Worm (Caenorhabditis elegans) whole organism, L4 larva: ENCODE results near the gene hsp-12.2.
A peak's percentile ranks its signal among the peaks of the same experiment; 100 is the strongest.

ENCODE experiments used
- F10B5.3 ChIP-seq: sonication (generic microtip); optimal IDR thresholded peaks from 2 replicates; lab custom pipeline; 2016; ENCODE audit warnings: mild to moderate bottlenecking, missing genetic modification characterization, missing compliant biosample characterization
- F26F4.8 ChIP-seq: fragments of 200-800 bp; sonication (Bioruptor generic); conservative IDR thresholded peaks from 2 replicates; pipeline ENCODE4 v1.3.6; 2022; ENCODE audit warnings: missing genetic modification characterization, missing compliant biosample characterization
- F44E2.7 ChIP-seq: fragments of 200-800 bp; sonication (Bioruptor generic); IDR thresholded peaks from 2 replicates; pipeline ENCODE4 v2.1.2; 2022; ENCODE audit warnings: missing genetic modification characterization, missing compliant biosample characterization
- F49E8.2 ChIP-seq: sonication (generic microtip); optimal IDR thresholded peaks from 2 replicates; lab custom pipeline; 2016; ENCODE audit warnings: missing compliant biosample characterization, mild to moderate bottlenecking, missing genetic modification characterization, borderline replicate concordance
- T26A8.4 ChIP-seq: fragments of 200-800 bp; sonication (Bioruptor generic); IDR thresholded peaks from 2 replicates; pipeline ENCODE4 v1.3.6; 2022; ENCODE audit warnings: missing genetic modification characterization, missing compliant biosample characterization
- ZK337.2 ChIP-seq: fragments of 200-800 bp; sonication (Bioruptor generic); IDR thresholded peaks from 2 replicates; pipeline ENCODE4 v1.3.6; 2022; ENCODE audit warnings: missing genetic modification reagents, missing genetic modification characterization, missing compliant biosample characterization
- aha-1 ChIP-seq: fragments of 150-350 bp; peaks from one replicate; lab custom pipeline; 2014; ENCODE audit warnings: missing biosample characterization, missing genetic modification characterization
- ama-1 ChIP-seq: fragments of 150-350 bp; optimal IDR thresholded peaks from 2 replicates; lab custom pipeline; 2014; ENCODE audit warnings: inconsistent platforms, mixed read lengths
- attf-4 ChIP-seq: sonication (generic microtip); optimal IDR thresholded peaks from 3 replicates; lab custom pipeline; 2017; ENCODE audit warnings: missing biosample characterization, missing genetic modification characterization
- ceh-28 ChIP-seq: fragments of 150-350 bp; optimal IDR thresholded peaks from 2 replicates; lab custom pipeline; 2014; ENCODE audit warnings: missing biosample characterization, missing genetic modification reagents, missing genetic modification characterization
- ceh-32 ChIP-seq: sonication (generic microtip); optimal IDR thresholded peaks from 2 replicates; lab custom pipeline; 2016; ENCODE audit warnings: mild to moderate bottlenecking, missing genetic modification characterization, missing compliant biosample characterization; ENCODE audit not compliant: poor library complexity
- ceh-62 ChIP-seq: sonication (generic microtip); optimal IDR thresholded peaks from 2 replicates; lab custom pipeline; 2017; ENCODE audit warnings: missing biosample characterization, missing genetic modification characterization
- ceh-82 ChIP-seq: sonication (generic microtip); optimal IDR thresholded peaks from 2 replicates; lab custom pipeline; 2017; ENCODE audit warnings: missing biosample characterization, missing genetic modification characterization
- cey-2 ChIP-seq: sonication (generic microtip); optimal IDR thresholded peaks from 3 replicates; lab custom pipeline; 2017; ENCODE audit warnings: missing genetic modification characterization, mild to moderate bottlenecking, missing compliant biosample characterization, antibody characterized with exemption, borderline replicate concordance; ENCODE audit not compliant: insufficient read depth
- ctbp-1 ChIP-seq: fragments of 200-800 bp; sonication (Bioruptor generic); IDR thresholded peaks from 2 replicates; pipeline ENCODE4 v1.3.6; 2022; ENCODE audit warnings: missing genetic modification reagents, missing genetic modification characterization, missing compliant biosample characterization
- daf-12 ChIP-seq: fragments of 150-350 bp; optimal IDR thresholded peaks from 2 replicates; lab custom pipeline; 2014; ENCODE audit warnings: missing biosample characterization, missing genetic modification reagents, missing genetic modification characterization
- daf-19 ChIP-seq: fragments of 200-800 bp; sonication (Bioruptor generic); conservative IDR thresholded peaks from 2 replicates; pipeline ENCODE4 v1.3.6; 2022; ENCODE audit warnings: missing genetic modification characterization, missing compliant biosample characterization
- dmd-9 ChIP-seq: fragments of 200-800 bp; sonication (Bioruptor generic); IDR thresholded peaks from 2 replicates; pipeline ENCODE4 v1.3.6; 2022; ENCODE audit warnings: missing genetic modification reagents, missing genetic modification characterization, missing compliant biosample characterization
- egl-43 ChIP-seq: fragments of 200-800 bp; sonication (Bioruptor generic); IDR thresholded peaks from 2 replicates; pipeline ENCODE4 v1.3.6; 2022; ENCODE audit warnings: missing genetic modification reagents, missing genetic modification characterization, missing compliant biosample characterization
- hif-1 ChIP-seq, 2 experiments: sonication (generic microtip); optimal IDR thresholded peaks; 2 replicates each; lab custom pipeline; 2016 to 2017; ENCODE audit warnings: missing compliant biosample characterization in 2 of 2, missing genetic modification characterization in 2 of 2, missing genetic modification reagents in 2 of 2, missing genotype in 2 of 2, mild to moderate bottlenecking in 1 of 2
- hlh-30 ChIP-seq: sonication (generic microtip); optimal IDR thresholded peaks from 2 replicates; lab custom pipeline; 2017; ENCODE audit warnings: antibody characterized with exemption, mild to moderate bottlenecking, missing genetic modification characterization, missing compliant biosample characterization; ENCODE audit not compliant: insufficient read depth
- jun-1 ChIP-seq: fragments of 150-350 bp; optimal IDR thresholded peaks from 2 replicates; lab custom pipeline; 2014; ENCODE audit warnings: missing biosample characterization, missing genetic modification reagents, missing genetic modification characterization
- lim-7 ChIP-seq: fragments of 200-800 bp; sonication (Bioruptor generic); IDR thresholded peaks from 2 replicates; pipeline ENCODE4 v1.3.6; 2022; ENCODE audit warnings: missing genetic modification characterization, missing compliant biosample characterization
- lin-15B ChIP-seq: fragments of 150-350 bp; sonication (generic microtip); optimal IDR thresholded peaks from 3 replicates; lab custom pipeline; 2014; ENCODE audit warnings: missing biosample characterization, missing genetic modification characterization
- lin-38 ChIP-seq: fragments of 200-800 bp; sonication (Bioruptor generic); IDR thresholded peaks from 2 replicates; pipeline ENCODE4 v1.3.6; 2022; ENCODE audit warnings: missing genetic modification reagents, missing genetic modification characterization, missing compliant biosample characterization
- lin-39 ChIP-seq: fragments of 150-350 bp; optimal IDR thresholded peaks from 2 replicates; lab custom pipeline; 2014; ENCODE audit warnings: missing biosample characterization, missing genetic modification reagents, missing genetic modification characterization
- lir-3 ChIP-seq: sonication (generic microtip); optimal IDR thresholded peaks from 2 replicates; lab custom pipeline; 2016; ENCODE audit warnings: mild to moderate bottlenecking, missing genetic modification characterization, missing compliant biosample characterization
- madf-5 ChIP-seq, 2 experiments: fragments of 200-800 bp; sonication (Bioruptor generic); IDR thresholded peaks; 2 replicates each; pipeline ENCODE4 v1.3.6; 2022; ENCODE audit warnings: missing compliant biosample characterization in 2 of 2, missing genetic modification characterization in 2 of 2
- madf-9 ChIP-seq: fragments of 200-800 bp; sonication (Bioruptor generic); conservative IDR thresholded peaks from 2 replicates; pipeline ENCODE4 v1.3.6; 2022; ENCODE audit warnings: missing genetic modification reagents, missing genetic modification characterization, missing compliant biosample characterization
- mdl-1 ChIP-seq, 2 experiments: fragments of 150-350 bp in 1 of 2; sonication (generic microtip) in 1 of 2; optimal IDR thresholded peaks; 2 replicates each; lab custom pipeline; 2014 to 2017; ENCODE audit warnings: missing biosample characterization in 2 of 2, missing genetic modification characterization in 2 of 2
- mes-2 ChIP-seq: sonication (generic microtip); optimal IDR thresholded peaks from 2 replicates; lab custom pipeline; 2016; ENCODE audit warnings: missing genotype, mild to moderate bottlenecking, missing genetic modification characterization, missing compliant biosample characterization; ENCODE audit not compliant: poor library complexity, severe bottlenecking
- mxl-2 ChIP-seq: fragments of 200-800 bp; sonication (Bioruptor generic); conservative IDR thresholded peaks from 2 replicates; pipeline ENCODE4 v1.3.6; 2022; ENCODE audit warnings: missing genetic modification reagents, missing genetic modification characterization, missing compliant biosample characterization
- nhr-237 ChIP-seq: sonication (generic microtip); optimal IDR thresholded peaks from 2 replicates; lab custom pipeline; 2017; ENCODE audit warnings: missing biosample characterization, missing genetic modification characterization
- nhr-25 ChIP-seq: sonication (generic microtip); optimal IDR thresholded peaks from 2 replicates; lab custom pipeline; 2017; ENCODE audit warnings: missing genetic modification characterization, mild to moderate bottlenecking, missing compliant biosample characterization, antibody characterized with exemption, moderate library complexity, borderline replicate concordance; ENCODE audit not compliant: insufficient read depth
- nhr-41 ChIP-seq: fragments of 200-800 bp; sonication (Bioruptor generic); IDR thresholded peaks from 2 replicates; pipeline ENCODE4 v1.3.6; 2022; ENCODE audit warnings: missing genetic modification reagents, missing genetic modification characterization, missing compliant biosample characterization
- nhr-42 ChIP-seq: fragments of 200-800 bp; sonication (Bioruptor generic); IDR thresholded peaks from 2 replicates; pipeline ENCODE4 v1.3.6; 2022; ENCODE audit warnings: missing genetic modification characterization, missing compliant biosample characterization
- nhr-76 ChIP-seq: fragments of 150-350 bp; optimal IDR thresholded peaks from 2 replicates; lab custom pipeline; 2014; ENCODE audit warnings: missing biosample characterization, missing genetic modification characterization
- nhr-77 ChIP-seq: fragments of 150-350 bp; optimal IDR thresholded peaks from 2 replicates; lab custom pipeline; 2014; ENCODE audit warnings: missing biosample characterization, missing genetic modification characterization
- rbr-2 ChIP-seq: sonication (generic microtip); optimal IDR thresholded peaks from 2 replicates; lab custom pipeline; 2016; ENCODE audit warnings: missing genotype, missing genetic modification characterization, missing compliant biosample characterization
- spr-1 ChIP-seq: sonication (generic microtip); optimal IDR thresholded peaks from 2 replicates; lab custom pipeline; 2016; ENCODE audit warnings: mild to moderate bottlenecking, missing genetic modification characterization, missing compliant biosample characterization
- unc-130 ChIP-seq: sonication (generic microtip); optimal IDR thresholded peaks from 2 replicates; lab custom pipeline; 2016; ENCODE audit warnings: missing genetic modification reagents, missing genetic modification characterization, missing compliant biosample characterization
- unc-39 ChIP-seq: sonication (generic microtip); optimal IDR thresholded peaks from 2 replicates; lab custom pipeline; 2017; ENCODE audit warnings: missing biosample characterization, missing genetic modification characterization
- unc-62 ChIP-seq, 3 experiments: fragments of 150-350 bp in 1 of 3; sonication (generic microtip); optimal IDR thresholded peaks in 2 of 3; peaks in 1 of 3; 1 replicate in 1 of 3; 2 replicates in 2 of 3; lab custom pipeline; 2014 to 2017; ENCODE audit warnings: missing biosample characterization in 3 of 3, missing genetic modification characterization in 3 of 3, missing genetic modification reagents in 3 of 3, missing genotype in 1 of 3
- zag-1 ChIP-seq: fragments of 150-350 bp; optimal IDR thresholded peaks from 2 replicates; lab custom pipeline; 2014; ENCODE audit warnings: missing biosample characterization, missing genetic modification characterization
- zfp-2 ChIP-seq: sonication (generic microtip); optimal IDR thresholded peaks from 2 replicates; lab custom pipeline; 2016; ENCODE audit warnings: mild to moderate bottlenecking, missing genetic modification characterization, missing compliant biosample characterization
- zip-11 ChIP-seq: fragments of 200-800 bp; sonication (Bioruptor generic); IDR thresholded peaks from 2 replicates; pipeline ENCODE4 v1.3.6; 2022; ENCODE audit warnings: missing genetic modification characterization, missing compliant biosample characterization
- zip-2 ChIP-seq: fragments of 150-350 bp; optimal IDR thresholded peaks from 2 replicates; lab custom pipeline; 2014; ENCODE audit warnings: missing biosample characterization, missing genetic modification characterization
- ztf-11 ChIP-seq: fragments of 150-350 bp; optimal IDR thresholded peaks from 2 replicates; lab custom pipeline; 2014; ENCODE audit warnings: missing biosample characterization, missing genetic modification characterization
- ztf-7 ChIP-seq: fragments of 150-350 bp; optimal IDR thresholded peaks from 2 replicates; lab custom pipeline; 2014; ENCODE audit warnings: missing biosample characterization, missing genetic modification characterization

hsp-12.2 gene

ce11 chrIII:8105771-8106170, 32.1 kb upstream of the hsp-12.2 start:
- TF ChIP-seq ZK337.2 (no peak), madf-5 (GFP tag; IDR thresholded peaks at IDR 0.05; lab: Robert Waterston, UW) (no peak), unc-62 (GFP tag; optimal IDR thresholded peaks at IDR 0.05 in 1 of 2; lab: Kevin White, UChicago) (peak in 1 of 2 experiments; percentile 88), unc-62 (tag; optimal IDR thresholded peaks at IDR 0.05; lab: Kevin White, UChicago) (no peak), hif-1 (tag; optimal IDR thresholded peaks at IDR 0.05; lab: Kevin White, UChicago) (no peak)

ce11 chrIII:8106476-8106875, 31.4 kb upstream of the hsp-12.2 start:
- TF ChIP-seq jun-1 (tag; lab: Kevin White, UChicago) (no peak), ceh-28 (no peak), ztf-11 (tag; lab: Kevin White, UChicago) (no peak), daf-19 (GFP tag; lab: Robert Waterston, UW) (no peak), lim-7 (GFP tag; lab: Robert Waterston, UW) (peak; percentile 72), nhr-25 (tag; lab: Kevin White, UChicago) (no peak), F26F4.8 (GFP tag; lab: Robert Waterston, UW) (no peak), attf-4 (no peak), ceh-82 (tag; lab: Kevin White, UChicago) (no peak), zip-2 (tag; lab: Kevin White, UChicago) (no peak), T26A8.4 (GFP tag; lab: Robert Waterston, UW) (peak; percentile 75), cey-2 (tag; lab: Kevin White, UChicago) (no peak), F44E2.7 (GFP tag; lab: Robert Waterston, UW) (no peak), spr-1 (tag; lab: Kevin White, UChicago) (no peak), madf-9 (GFP tag; lab: Robert Waterston, UW) (peak; percentile 62), zag-1 (tag; lab: Kevin White, UChicago) (no peak), lir-3 (tag; lab: Kevin White, UChicago) (no peak), ceh-32 (tag; lab: Kevin White, UChicago) (no peak), daf-12 (tag; lab: Kevin White, UChicago) (no peak), F10B5.3 (tag; lab: Kevin White, UChicago) (no peak), ztf-7 (tag; lab: Kevin White, UChicago) (no peak), mdl-1 (tag; optimal IDR thresholded peaks at IDR 0.05; lab: Kevin White, UChicago) (peak in 1 of 2 experiments; percentile 24), madf-5 (GFP tag; IDR thresholded peaks at IDR 0.05; lab: Robert Waterston, UW) (no peak), nhr-77 (tag; lab: Kevin White, UChicago) (no peak), unc-130 (peak; percentile 30), hlh-30 (peak; percentile 18), ceh-62 (tag; lab: Kevin White, UChicago) (no peak), ctbp-1 (GFP tag; lab: Robert Waterston, UW) (peak; percentile 64), unc-39 (tag; lab: Kevin White, UChicago) (no peak), nhr-76 (tag; lab: Kevin White, UChicago) (no peak), zip-11 (GFP tag; lab: Robert Waterston, UW) (no peak), lin-39 (tag; lab: Kevin White, UChicago) (no peak), zfp-2 (tag; lab: Kevin White, UChicago) (no peak), nhr-42 (GFP tag; lab: Robert Waterston, UW) (no peak), nhr-237 (tag; lab: Kevin White, UChicago) (no peak), egl-43 (peak; percentile 86), mes-2 (tag; lab: Kevin White, UChicago) (peak; percentile 82), dmd-9 (peak; percentile 68; the same call in 1 of the 2 replicates), nhr-41 (GFP tag; lab: Robert Waterston, UW) (no peak), rbr-2 (tag; lab: Kevin White, UChicago) (peak; percentile 41), ama-1 (lab: Kevin White, UChicago) (no peak), lin-15B (no peak), unc-62 (GFP tag; optimal IDR thresholded peaks at IDR 0.05 in 1 of 2; lab: Kevin White, UChicago) (no peak), unc-62 (tag; optimal IDR thresholded peaks at IDR 0.05; lab: Kevin White, UChicago) (no peak), aha-1 (tag; lab: Kevin White, UChicago) (peak; percentile 77), lin-38 (peak; percentile 67), F49E8.2 (no peak), mxl-2 (GFP tag; lab: Robert Waterston, UW) (no peak)
